Worm (Caenorhabditis elegans) whole organism, L4 larva: ENCODE data around the gene sox-2.

ENCODE experiments used
- F10B5.3 ChIP-seq: sonication (generic microtip); optimal IDR thresholded peaks from 2 replicates; lab custom pipeline; 2016; ENCODE audit warnings: mild to moderate bottlenecking, missing genetic modification characterization, missing compliant biosample characterization
- F26F4.8 ChIP-seq: fragments of 200-800 bp; sonication (Bioruptor generic); conservative IDR thresholded peaks from 2 replicates; pipeline ENCODE4 v1.3.6; 2022; ENCODE audit warnings: missing genetic modification characterization, missing compliant biosample characterization
- F37D6.2 ChIP-seq: sonication (generic microtip); optimal IDR thresholded peaks from 2 replicates; lab custom pipeline; 2016; ENCODE audit warnings: mild to moderate bottlenecking, missing genetic modification characterization, missing compliant biosample characterization
- F44E2.7 ChIP-seq: fragments of 200-800 bp; sonication (Bioruptor generic); IDR thresholded peaks from 2 replicates; pipeline ENCODE4 v2.1.2; 2022; ENCODE audit warnings: missing genetic modification characterization, missing compliant biosample characterization
- R02D3.7 ChIP-seq: fragments of 150-350 bp; sonication (generic microtip); optimal IDR thresholded peaks from 3 replicates; lab custom pipeline; 2014; ENCODE audit warnings: missing biosample characterization, missing genetic modification characterization
- Y105C5A.15 ChIP-seq: fragments of 200-800 bp; sonication (Bioruptor generic); IDR thresholded peaks from 2 replicates; pipeline ENCODE4 v1.3.6; 2022; ENCODE audit warnings: missing genetic modification characterization, missing compliant biosample characterization
- Y5F2A.4 ChIP-seq: fragments of 200-800 bp; sonication (Bioruptor generic); optimal IDR thresholded peaks from 2 replicates; lab custom pipeline; 2018; ENCODE audit warnings: mild to moderate bottlenecking, missing genetic modification characterization, missing compliant biosample characterization
- ZK337.2 ChIP-seq: fragments of 200-800 bp; sonication (Bioruptor generic); IDR thresholded peaks from 2 replicates; pipeline ENCODE4 v1.3.6; 2022; ENCODE audit warnings: missing genetic modification reagents, missing genetic modification characterization, missing compliant biosample characterization
- aha-1 ChIP-seq: fragments of 150-350 bp; peaks from one replicate; lab custom pipeline; 2014; ENCODE audit warnings: missing biosample characterization, missing genetic modification characterization
- aly-2 ChIP-seq: sonication (generic microtip); optimal IDR thresholded peaks from 2 replicates; lab custom pipeline; 2018; ENCODE audit warnings: missing biosample characterization, missing genetic modification characterization
- ama-1 ChIP-seq: fragments of 150-350 bp; optimal IDR thresholded peaks from 2 replicates; lab custom pipeline; 2014; ENCODE audit warnings: inconsistent platforms, mixed read lengths
- arid-1 ChIP-seq: fragments of 200-800 bp; sonication (Bioruptor generic); conservative IDR thresholded peaks from 2 replicates; pipeline ENCODE4 v1.3.6; 2022; ENCODE audit warnings: missing genetic modification reagents, missing genetic modification characterization, missing compliant biosample characterization
- ceh-28 ChIP-seq: fragments of 150-350 bp; optimal IDR thresholded peaks from 2 replicates; lab custom pipeline; 2014; ENCODE audit warnings: missing biosample characterization, missing genetic modification reagents, missing genetic modification characterization
- ceh-82 ChIP-seq: sonication (generic microtip); optimal IDR thresholded peaks from 2 replicates; lab custom pipeline; 2017; ENCODE audit warnings: missing biosample characterization, missing genetic modification characterization
- ctbp-1 ChIP-seq: fragments of 200-800 bp; sonication (Bioruptor generic); IDR thresholded peaks from 2 replicates; pipeline ENCODE4 v1.3.6; 2022; ENCODE audit warnings: missing genetic modification reagents, missing genetic modification characterization, missing compliant biosample characterization
- dmd-9 ChIP-seq: fragments of 200-800 bp; sonication (Bioruptor generic); IDR thresholded peaks from 2 replicates; pipeline ENCODE4 v1.3.6; 2022; ENCODE audit warnings: missing genetic modification reagents, missing genetic modification characterization, missing compliant biosample characterization
- dpl-1 ChIP-seq: fragments of 150-350 bp; optimal IDR thresholded peaks from 2 replicates; lab custom pipeline; 2014; ENCODE audit warnings: missing biosample characterization, missing genetic modification reagents, missing genetic modification characterization
- egl-27 ChIP-seq: sonication (generic microtip); optimal IDR thresholded peaks from 3 replicates; lab custom pipeline; 2017; ENCODE audit warnings: missing biosample characterization, missing genetic modification reagents, missing genetic modification characterization
- fkh-10 ChIP-seq: fragments of 150-350 bp; optimal IDR thresholded peaks from 2 replicates; lab custom pipeline; 2014; ENCODE audit warnings: missing biosample characterization, missing genetic modification reagents, missing genetic modification characterization
- hlh-11 ChIP-seq: fragments of 200-800 bp; sonication (Bioruptor generic); optimal IDR thresholded peaks from 2 replicates; lab custom pipeline; 2018; ENCODE audit warnings: mild to moderate bottlenecking, missing genetic modification characterization, missing compliant biosample characterization
- hlh-30 ChIP-seq: sonication (generic microtip); optimal IDR thresholded peaks from 2 replicates; lab custom pipeline; 2017; ENCODE audit warnings: antibody characterized with exemption, mild to moderate bottlenecking, missing genetic modification characterization, missing compliant biosample characterization; ENCODE audit not compliant: insufficient read depth
- jun-1 ChIP-seq: fragments of 150-350 bp; optimal IDR thresholded peaks from 2 replicates; lab custom pipeline; 2014; ENCODE audit warnings: missing biosample characterization, missing genetic modification reagents, missing genetic modification characterization
- lin-15B ChIP-seq: fragments of 150-350 bp; sonication (generic microtip); optimal IDR thresholded peaks from 3 replicates; lab custom pipeline; 2014; ENCODE audit warnings: missing biosample characterization, missing genetic modification characterization
- lin-38 ChIP-seq: fragments of 200-800 bp; sonication (Bioruptor generic); IDR thresholded peaks from 2 replicates; pipeline ENCODE4 v1.3.6; 2022; ENCODE audit warnings: missing genetic modification reagents, missing genetic modification characterization, missing compliant biosample characterization
- lsy-2 ChIP-seq, 2 experiments: fragments of 150-350 bp in 1 of 2; sonication (generic microtip) in 1 of 2; optimal IDR thresholded peaks; 2 replicates each; lab custom pipeline; 2014 to 2017; ENCODE audit warnings: missing biosample characterization in 2 of 2, missing genetic modification characterization in 2 of 2
- mdl-1 ChIP-seq, 2 experiments: fragments of 150-350 bp in 1 of 2; sonication (generic microtip) in 1 of 2; optimal IDR thresholded peaks; 2 replicates each; lab custom pipeline; 2014 to 2017; ENCODE audit warnings: missing biosample characterization in 2 of 2, missing genetic modification characterization in 2 of 2
- mdt-29 ChIP-seq: fragments of 200-800 bp; sonication (Bioruptor generic); IDR thresholded peaks from 2 replicates; pipeline ENCODE4 v1.3.6; 2022; ENCODE audit warnings: missing genetic modification reagents, missing genetic modification characterization, missing compliant biosample characterization
- mxl-3 ChIP-seq: fragments of 200-800 bp; sonication (Bioruptor generic); optimal IDR thresholded peaks from 2 replicates; lab custom pipeline; 2018; ENCODE audit warnings: mild to moderate bottlenecking, missing genetic modification characterization, missing compliant biosample characterization
- nhr-102 ChIP-seq: sonication (generic microtip); optimal IDR thresholded peaks from 2 replicates; lab custom pipeline; 2016; ENCODE audit warnings: mild to moderate bottlenecking, missing genetic modification characterization, moderate library complexity, missing compliant biosample characterization
- nhr-25 ChIP-seq: sonication (generic microtip); optimal IDR thresholded peaks from 2 replicates; lab custom pipeline; 2017; ENCODE audit warnings: missing genetic modification characterization, mild to moderate bottlenecking, missing compliant biosample characterization, antibody characterized with exemption, moderate library complexity, borderline replicate concordance; ENCODE audit not compliant: insufficient read depth
- nhr-41 ChIP-seq: fragments of 200-800 bp; sonication (Bioruptor generic); IDR thresholded peaks from 2 replicates; pipeline ENCODE4 v1.3.6; 2022; ENCODE audit warnings: missing genetic modification reagents, missing genetic modification characterization, missing compliant biosample characterization
- nhr-6 ChIP-seq: fragments of 150-350 bp; optimal IDR thresholded peaks from 2 replicates; lab custom pipeline; 2014; ENCODE audit warnings: missing biosample characterization, missing genetic modification characterization
- pqm-1 ChIP-seq: sonication (generic microtip); optimal IDR thresholded peaks from 2 replicates; lab custom pipeline; 2017; ENCODE audit warnings: missing biosample characterization, missing genetic modification characterization
- saeg-2 ChIP-seq: fragments of 200-800 bp; sonication (Bioruptor generic); IDR thresholded peaks from 2 replicates; pipeline ENCODE4 v1.3.6; 2022; ENCODE audit warnings: missing genetic modification reagents, missing genetic modification characterization, missing compliant biosample characterization
- sdz-12 ChIP-seq: fragments of 200-800 bp; sonication (Bioruptor generic); optimal IDR thresholded peaks from 2 replicates; lab custom pipeline; 2018; ENCODE audit warnings: mild to moderate bottlenecking, missing genetic modification characterization, missing compliant biosample characterization
- spr-1 ChIP-seq: sonication (generic microtip); optimal IDR thresholded peaks from 2 replicates; lab custom pipeline; 2016; ENCODE audit warnings: mild to moderate bottlenecking, missing genetic modification characterization, missing compliant biosample characterization
- tag-97 ChIP-seq: fragments of 200-800 bp; sonication (Bioruptor generic); IDR thresholded peaks from 2 replicates; pipeline ENCODE4 v1.3.6; 2022; ENCODE audit warnings: missing genetic modification characterization, missing compliant biosample characterization
- unc-39 ChIP-seq: sonication (generic microtip); optimal IDR thresholded peaks from 2 replicates; lab custom pipeline; 2017; ENCODE audit warnings: missing biosample characterization, missing genetic modification characterization
- vab-7 ChIP-seq: fragments of 200-800 bp; sonication (Bioruptor generic); IDR thresholded peaks from 2 replicates; pipeline ENCODE4 v1.3.6; 2022; ENCODE audit warnings: missing genetic modification reagents, missing genetic modification characterization, missing compliant biosample characterization
- zip-2 ChIP-seq: fragments of 150-350 bp; optimal IDR thresholded peaks from 2 replicates; lab custom pipeline; 2014; ENCODE audit warnings: missing biosample characterization, missing genetic modification characterization

Gene sox-2

ce11 chrX:7457154-7457674 is 6.3 kb downstream of the sox-2 start:
- TF ChIP-seq nhr-6 (tag; lab: Kevin White, UChicago) = no peak
- no peak for TF ChIP-seq arid-1 (GFP tag; lab: Robert Waterston, UW)
- TF ChIP-seq fkh-10 (GFP tag; lab: Kevin White, UChicago) = peak; percentile 65
- TF ChIP-seq lsy-2 (tag; optimal IDR thresholded peaks at IDR 0.05; lab: Kevin White, UChicago) = peak in 1 of 2 experiments; percentile 30
- TF ChIP-seq aha-1 (tag; lab: Kevin White, UChicago) = peak; percentile 91

ce11 chrX:7455960-7456359 is 7.6 kb downstream of the sox-2 start:
- TF ChIP-seq Y105C5A.15 (GFP tag; lab: Robert Waterston, UW) (no peak), mdl-1 (tag; optimal IDR thresholded peaks at IDR 0.05; lab: Kevin White, UChicago) (no peak), F26F4.8 (GFP tag; lab: Robert Waterston, UW) (no peak), fkh-10 (GFP tag; lab: Kevin White, UChicago) (no peak), tag-97 (no peak)

DNA sequence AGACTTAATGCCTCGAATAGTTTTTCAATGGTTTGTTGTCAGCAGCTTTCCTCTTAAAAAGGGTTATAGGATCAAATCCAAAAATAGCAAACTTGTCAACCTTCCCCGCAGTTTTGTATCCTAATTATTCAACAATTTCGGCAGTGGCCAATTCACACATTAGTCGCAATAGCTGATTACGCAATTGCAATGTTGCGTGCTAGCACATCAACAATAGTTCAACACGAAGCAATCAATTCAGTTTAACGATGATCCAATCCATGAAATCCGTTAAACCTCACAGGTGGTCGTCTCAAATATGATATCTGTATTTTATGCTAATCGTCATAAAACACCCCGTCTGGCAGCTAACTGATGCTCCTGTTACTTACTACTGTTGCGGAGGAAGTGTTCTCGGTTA is 10.9 kb downstream of the sox-2 start:
- TF ChIP-seq ama-1 (no peak), F26F4.8 (GFP tag; lab: Robert Waterston, UW) (no peak), aly-2 (no peak), F44E2.7 (no peak), F37D6.2 (tag; lab: Kevin White, UChicago) (no peak), mxl-3 (GFP tag; lab: Kevin White, UChicago) (no peak), egl-27 (tag; lab: Kevin White, UChicago) (no peak), zip-2 (no peak), ZK337.2 (GFP tag; lab: Robert Waterston, UW) (no peak), saeg-2 (GFP tag; lab: Robert Waterston, UW) (no peak), mdt-29 (no peak), nhr-41 (GFP tag; lab: Robert Waterston, UW) (no peak), Y5F2A.4 (GFP tag; lab: Kevin White, UChicago) (no peak), sdz-12 (GFP tag; lab: Kevin White, UChicago) (no peak), hlh-11 (no peak), nhr-25 (tag; lab: Kevin White, UChicago) (no peak), jun-1 (no peak), dmd-9 (GFP tag; lab: Robert Waterston, UW) (no peak), nhr-102 (no peak)

- TF ChIP-seq dpl-1 (GFP tag; lab: Kevin White, UChicago) = no peak
- no peak for TF ChIP-seq unc-39 (tag; lab: Kevin White, UChicago)
- no peak for TF ChIP-seq ZK337.2 (GFP tag; lab: Robert Waterston, UW)
- no peak for TF ChIP-seq Y5F2A.4 (GFP tag; lab: Kevin White, UChicago)
- TF ChIP-seq R02D3.7 (tag; lab: Kevin White, UChicago) = no peak
- TF ChIP-seq ceh-82 (tag; lab: Kevin White, UChicago) = no peak
- no peak for TF ChIP-seq hlh-30 (tag; lab: Kevin White, UChicago)
- TF ChIP-seq lin-38 = no peak
- TF ChIP-seq hlh-11 = no peak
- TF ChIP-seq spr-1 (tag; lab: Kevin White, UChicago) = no peak
- no peak for TF ChIP-seq ctbp-1 (GFP tag; lab: Robert Waterston, UW)
- no peak for TF ChIP-seq lin-15B (tag; lab: Kevin White, UChicago)
- no peak for TF ChIP-seq F10B5.3
- no peak for TF ChIP-seq saeg-2 (GFP tag; lab: Robert Waterston, UW)
- TF ChIP-seq ceh-28 (tag; lab: Kevin White, UChicago) = no peak
- no peak for TF ChIP-seq ama-1
- TF ChIP-seq egl-27 (tag; lab: Kevin White, UChicago) = no peak
- no peak for TF ChIP-seq vab-7
- no peak for TF ChIP-seq F37D6.2 (tag; lab: Kevin White, UChicago)
- no peak for TF ChIP-seq pqm-1 (tag; lab: Kevin White, UChicago)
- TF ChIP-seq, all 104 proteins: peak for 0
Measured at ce11 chrX:7447340-7447739, 16.2 kb downstream of the sox-2 start.
